Worm (Caenorhabditis elegans): Measurements from ENCODE around the gene F29A7.4.

- TF ChIP-seq ceh-40 (GFP tag; IDR thresholded peaks at IDR 0.05) (no peak), F55B11.4 (tag; optimal IDR thresholded peaks at IDR 0.05; ENCODE audit: borderline replicate concordance, insufficient read depth) (no peak), nfyb-1 (GFP tag; IDR thresholded peaks at IDR 0.05) (no peak), tlf-1 (GFP tag; optimal IDR thresholded peaks at IDR 0.05) (no peak), ama-1 (optimal IDR thresholded peaks at IDR 0.05) (no peak), ama-1 (GFP tag; optimal IDR thresholded peaks at IDR 0.05) (no peak), hsf-1 (GFP tag; IDR thresholded peaks at IDR 0.05) (no peak), C06A6.2 (GFP tag; conservative IDR thresholded peaks at IDR 0.05) (no peak), mxl-1 (tag; optimal IDR thresholded peaks at IDR 0.05) (no peak)
Measured at ce11 chrII:2774904-2775303, 25.1 kb downstream of the F29A7.4 start, which contains the start of gene fbxb-111.

All from whole organism, young adult.